Worm (Caenorhabditis elegans) whole organism, L1 larva: ENCODE data around the gene F22H10.6.

Experiments
- C34B4.2 ChIP-seq: sonication (generic microtip); optimal IDR thresholded peaks from 2 replicates; lab custom pipeline; 2017; ENCODE audit warnings: mild to moderate bottlenecking, missing genetic modification characterization, missing compliant biosample characterization
- ama-1 ChIP-seq: fragments of 150-350 bp; optimal IDR thresholded peaks from 2 replicates; lab custom pipeline; 2014
- ceh-63 ChIP-seq: fragments of 200-800 bp; sonication (Bioruptor generic); optimal IDR thresholded peaks from 2 replicates; lab custom pipeline; 2018; ENCODE audit warnings: mild to moderate bottlenecking, missing genetic modification characterization, missing compliant biosample characterization
- ceh-82 ChIP-seq, 3 experiments: fragments of 150-350 bp in 1 of 3; sonication (generic microtip) in 2 of 3; optimal IDR thresholded peaks; 2 replicates each; lab custom pipeline; 2014 to 2017; ENCODE audit warnings: missing biosample characterization in 3 of 3, missing genetic modification characterization in 3 of 3
- ceh-88 ChIP-seq: fragments of 200-800 bp; sonication (Bioruptor generic); IDR thresholded peaks from 2 replicates; pipeline ENCODE4 v1.3.6; 2022; ENCODE audit warnings: missing genetic modification characterization, missing compliant biosample characterization
- dsc-1 ChIP-seq: sonication (generic microtip); optimal IDR thresholded peaks from 2 replicates; lab custom pipeline; 2016; ENCODE audit warnings: mild to moderate bottlenecking, missing genetic modification characterization, missing compliant biosample characterization
- egl-13 ChIP-seq: sonication (generic microtip); optimal IDR thresholded peaks from 2 replicates; lab custom pipeline; 2016; ENCODE audit warnings: missing genotype, missing genetic modification reagents, missing genetic modification characterization, missing compliant biosample characterization
- egl-27 ChIP-seq, 2 experiments: fragments of 150-350 bp in 1 of 2; sonication (generic microtip); optimal IDR thresholded peaks; 3 replicates each; lab custom pipeline; 2017 to 2018; ENCODE audit warnings: missing biosample characterization in 2 of 2, missing genetic modification characterization in 2 of 2, missing genetic modification reagents in 2 of 2
- fkh-10 ChIP-seq: sonication (generic microtip); optimal IDR thresholded peaks from 2 replicates; lab custom pipeline; 2017; ENCODE audit warnings: missing biosample characterization, missing genetic modification reagents, missing genetic modification characterization
- fkh-4 ChIP-seq: sonication (generic microtip); optimal IDR thresholded peaks from 2 replicates; lab custom pipeline; 2016; ENCODE audit warnings: missing compliant biosample characterization, missing genetic modification characterization, borderline replicate concordance
- fkh-8 ChIP-seq: sonication (generic microtip); optimal IDR thresholded peaks from 2 replicates; lab custom pipeline; 2016; ENCODE audit warnings: mild to moderate bottlenecking, missing genetic modification characterization, missing compliant biosample characterization
- fos-1 ChIP-seq: fragments of 150-350 bp; optimal IDR thresholded peaks from 2 replicates; lab custom pipeline; 2014; ENCODE audit warnings: missing biosample characterization, missing genetic modification characterization
- grh-1 ChIP-seq: fragments of 200-800 bp; sonication (Bioruptor generic); IDR thresholded peaks from 2 replicates; pipeline ENCODE4 v1.3.6; 2022; ENCODE audit warnings: missing genetic modification reagents, missing genetic modification characterization, missing compliant biosample characterization
- hlh-17 ChIP-seq: fragments of 200-800 bp; sonication (Bioruptor generic); optimal IDR thresholded peaks from 2 replicates; lab custom pipeline; 2018; ENCODE audit warnings: missing genetic modification characterization, mild to moderate bottlenecking, missing compliant biosample characterization, moderate library complexity, borderline replicate concordance
- hlh-4 ChIP-seq: sonication (generic microtip); optimal IDR thresholded peaks from 2 replicates; lab custom pipeline; 2016; ENCODE audit warnings: mild to moderate bottlenecking, missing genetic modification characterization, missing compliant biosample characterization
- irx-1 ChIP-seq: sonication (generic microtip); optimal IDR thresholded peaks from 2 replicates; lab custom pipeline; 2016; ENCODE audit warnings: missing genetic modification characterization, missing compliant biosample characterization
- isw-1 ChIP-seq: fragments of 200-800 bp; sonication (Bioruptor generic); IDR thresholded peaks from 2 replicates; pipeline ENCODE4 v1.3.6; 2022; ENCODE audit warnings: missing genetic modification characterization, missing compliant biosample characterization
- jun-1 ChIP-seq: fragments of 150-350 bp; optimal IDR thresholded peaks from 2 replicates; lab custom pipeline; 2014; ENCODE audit warnings: missing biosample characterization, missing genetic modification reagents, missing genetic modification characterization
- lin-14 ChIP-seq: fragments of 200-800 bp; sonication (Bioruptor generic); optimal IDR thresholded peaks from 2 replicates; lab custom pipeline; 2018; ENCODE audit warnings: mild to moderate bottlenecking, missing genetic modification characterization, moderate library complexity, missing compliant biosample characterization
- lin-39 ChIP-seq: fragments of 150-350 bp; optimal IDR thresholded peaks from 2 replicates; lab custom pipeline; 2014; ENCODE audit warnings: missing biosample characterization, missing genetic modification reagents, missing genetic modification characterization
- lsy-2 ChIP-seq, 2 experiments: fragments of 150-350 bp; optimal IDR thresholded peaks; 2 replicates each; lab custom pipeline; 2014; ENCODE audit warnings: missing biosample characterization in 2 of 2, missing genetic modification characterization in 2 of 2
- mdl-1 ChIP-seq, 2 experiments: fragments of 150-350 bp; optimal IDR thresholded peaks; 2 replicates each; lab custom pipeline; 2014 to 2017; ENCODE audit warnings: missing biosample characterization in 2 of 2, missing genetic modification characterization in 2 of 2, inconsistent platforms in 1 of 2
- mef-2 ChIP-seq: fragments of 150-350 bp; optimal IDR thresholded peaks from 2 replicates; lab custom pipeline; 2014; ENCODE audit warnings: missing biosample characterization, missing genetic modification characterization
- nhr-11 ChIP-seq: fragments of 150-350 bp; optimal IDR thresholded peaks from 2 replicates; lab custom pipeline; 2014; ENCODE audit warnings: missing biosample characterization, missing genetic modification characterization
- nhr-12 ChIP-seq: sonication (generic microtip); optimal IDR thresholded peaks from 2 replicates; lab custom pipeline; 2017; ENCODE audit warnings: missing biosample characterization, missing genetic modification characterization
- nhr-19 ChIP-seq: fragments of 200-800 bp; sonication (Bioruptor generic); conservative IDR thresholded peaks from 2 replicates; pipeline ENCODE4 v1.3.6; 2022; ENCODE audit warnings: missing genetic modification characterization, missing compliant biosample characterization
- nhr-20 ChIP-seq: sonication (generic microtip); optimal IDR thresholded peaks from 2 replicates; lab custom pipeline; 2016; ENCODE audit warnings: mild to moderate bottlenecking, missing genetic modification characterization, missing compliant biosample characterization
- nhr-47 ChIP-seq: sonication (generic microtip); optimal IDR thresholded peaks from 2 replicates; lab custom pipeline; 2016; ENCODE audit warnings: mild to moderate bottlenecking, missing genetic modification characterization, moderate library complexity, missing compliant biosample characterization
- nhr-71 ChIP-seq: sonication (generic microtip); optimal IDR thresholded peaks from 2 replicates; lab custom pipeline; 2016; ENCODE audit warnings: mild to moderate bottlenecking, missing genetic modification characterization, moderate library complexity, missing compliant biosample characterization
- nhr-76 ChIP-seq: sonication (generic microtip); optimal IDR thresholded peaks from 2 replicates; lab custom pipeline; 2017; ENCODE audit warnings: missing biosample characterization, missing genetic modification characterization
- nhr-77 ChIP-seq: fragments of 150-350 bp; optimal IDR thresholded peaks from 2 replicates; lab custom pipeline; 2014; ENCODE audit warnings: missing biosample characterization, missing genetic modification characterization
- nhr-85 ChIP-seq: sonication (generic microtip); peaks from one replicate; lab custom pipeline; 2016; ENCODE audit warnings: missing genetic modification characterization, inconsistent platforms, missing compliant biosample characterization
- pqm-1 ChIP-seq: sonication (generic microtip); optimal IDR thresholded peaks from 3 replicates; lab custom pipeline; 2017; ENCODE audit warnings: missing biosample characterization, missing genetic modification characterization
- rnt-1 ChIP-seq: sonication (generic microtip); optimal IDR thresholded peaks from 2 replicates; lab custom pipeline; 2016; ENCODE audit warnings: mild to moderate bottlenecking, missing genetic modification characterization, moderate library complexity, missing compliant biosample characterization
- snu-23 ChIP-seq: sonication (generic microtip); optimal IDR thresholded peaks from 2 replicates; lab custom pipeline; 2016; ENCODE audit warnings: missing genetic modification characterization, missing compliant biosample characterization
- sptf-1 ChIP-seq: fragments of 150-350 bp; optimal IDR thresholded peaks from 2 replicates; lab custom pipeline; 2014; ENCODE audit warnings: missing biosample characterization, missing genetic modification characterization
- swsn-7 ChIP-seq: sonication (generic microtip); optimal IDR thresholded peaks from 2 replicates; lab custom pipeline; 2016; ENCODE audit warnings: missing genetic modification characterization, missing compliant biosample characterization
- tlp-1 ChIP-seq: fragments of 150-350 bp; optimal IDR thresholded peaks from 2 replicates; lab custom pipeline; 2014; ENCODE audit warnings: missing biosample characterization, missing genetic modification characterization
- unc-62 ChIP-seq: fragments of 150-350 bp; optimal IDR thresholded peaks from 2 replicates; lab custom pipeline; 2014; ENCODE audit warnings: missing biosample characterization, missing genetic modification reagents, missing genetic modification characterization
- unc-86 ChIP-seq: sonication (generic microtip); optimal IDR thresholded peaks from 2 replicates; lab custom pipeline; 2016; ENCODE audit warnings: missing genetic modification characterization, missing compliant biosample characterization
- vab-15 ChIP-seq: sonication (generic microtip); optimal IDR thresholded peaks from 2 replicates; lab custom pipeline; 2017; ENCODE audit warnings: missing genotype, mild to moderate bottlenecking, missing genetic modification characterization, missing compliant biosample characterization
- xbp-1 ChIP-seq: sonication (generic microtip); optimal IDR thresholded peaks from 2 replicates; lab custom pipeline; 2016; ENCODE audit warnings: missing genetic modification characterization, missing compliant biosample characterization
- zag-1 ChIP-seq: fragments of 150-350 bp; optimal IDR thresholded peaks from 2 replicates; lab custom pipeline; 2014; ENCODE audit warnings: missing biosample characterization, missing genetic modification characterization
- ztf-4 ChIP-seq: fragments of 150-350 bp; optimal IDR thresholded peaks from 2 replicates; lab custom pipeline; 2014; ENCODE audit warnings: missing biosample characterization, missing genetic modification characterization

Gene F22H10.6

ce11 chrX:16691045-16691444 lies at the start of gene F22H10.6:
Gene F22H10.6, minus strand, starts transcription at chrX:16691336.
- TF ChIP-seq xbp-1 (tag; lab: Kevin White, UChicago) (no peak), zag-1 (tag; lab: Kevin White, UChicago) (no peak), hlh-17 (no peak), nhr-19 (GFP tag; lab: Robert Waterston, UW) (no peak), nhr-76 (tag; lab: Kevin White, UChicago) (no peak), nhr-11 (tag; lab: Kevin White, UChicago) (no peak), nhr-77 (tag; lab: Kevin White, UChicago) (no peak), nhr-85 (no peak), egl-27 (tag; optimal IDR thresholded peaks at IDR 0.05; lab: Kevin White, UChicago) (no peak), ama-1 (lab: Kevin White, UChicago) (no peak), unc-62 (GFP tag; lab: Kevin White, UChicago) (no peak), irx-1 (tag; lab: Kevin White, UChicago) (no peak), jun-1 (tag; lab: Kevin White, UChicago) (no peak), sptf-1 (tag; lab: Kevin White, UChicago) (no peak), C34B4.2 (no peak), nhr-71 (tag; lab: Kevin White, UChicago) (no peak), snu-23 (GFP tag; lab: Kevin White, UChicago) (no peak), tlp-1 (tag; lab: Kevin White, UChicago) (no peak), lin-39 (tag; lab: Kevin White, UChicago) (no peak)

DNA sequence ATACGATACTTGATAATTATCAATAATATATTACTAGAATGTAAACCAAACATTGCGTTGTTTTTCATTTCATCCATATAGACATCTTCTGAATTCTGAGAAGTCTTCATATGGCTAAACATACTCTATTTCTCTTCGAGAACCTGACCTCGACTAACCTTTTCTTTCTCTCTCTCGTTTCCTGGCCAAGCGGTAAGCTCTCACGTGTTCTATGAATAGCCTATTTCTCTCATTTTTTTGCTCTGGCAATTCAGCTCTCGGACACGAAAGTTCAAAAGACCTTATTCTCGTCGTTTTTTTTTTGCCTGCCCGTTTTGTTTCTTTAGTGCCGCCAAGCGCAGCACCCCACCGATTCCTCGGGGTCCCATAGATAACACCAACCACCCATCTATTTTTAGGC lies 46.3 kb upstream of the F22H10.6 start:
- no peak for TF ChIP-seq xbp-1 (tag; lab: Kevin White, UChicago)
- TF ChIP-seq nhr-47 (tag; lab: Kevin White, UChicago) = peak; percentile 41
- peak; percentile 70 for TF ChIP-seq fkh-8 (tag; lab: Kevin White, UChicago)
- peak; percentile 23 for TF ChIP-seq swsn-7 (tag; lab: Kevin White, UChicago)
- TF ChIP-seq fkh-4 = no peak
- TF ChIP-seq egl-13 (tag; lab: Kevin White, UChicago) = peak; percentile 42
- TF ChIP-seq unc-86 (tag; lab: Kevin White, UChicago) = peak; percentile 66
- TF ChIP-seq ztf-4 (tag; lab: Kevin White, UChicago) = peak; percentile 6
- TF ChIP-seq lin-14 (GFP tag; lab: Kevin White, UChicago) = peak; percentile 73
- no peak for TF ChIP-seq isw-1 (GFP tag; lab: Robert Waterston, UW)
- peak; percentile 1 for TF ChIP-seq fkh-10
- TF ChIP-seq nhr-71 (tag; lab: Kevin White, UChicago) = peak; percentile 67
- no peak for TF ChIP-seq pqm-1
- peak; percentile 9 for TF ChIP-seq nhr-20 (tag; lab: Kevin White, UChicago)

- TF ChIP-seq irx-1 (tag; lab: Kevin White, UChicago) = no peak
- TF ChIP-seq snu-23 (GFP tag; lab: Kevin White, UChicago) = no peak
- TF ChIP-seq grh-1 = no peak
- peak; percentile 44 for TF ChIP-seq lin-14 (GFP tag; lab: Kevin White, UChicago)
- TF ChIP-seq mef-2 = peak; percentile 11
- peak; percentile 45 for TF ChIP-seq nhr-85
- TF ChIP-seq, all 84 proteins: peak for 3
Measured at ce11 chrX:16734970-16735369, 43.8 kb upstream of the F22H10.6 start.

ce11 chrX:16733411-16733810 lies 42.3 kb upstream of the F22H10.6 start:
- TF ChIP-seq nhr-77 (tag; lab: Kevin White, UChicago) (peak; percentile 17), lin-14 (GFP tag; lab: Kevin White, UChicago) (peak; percentile 45), vab-15 (tag; lab: Kevin White, UChicago) (no peak)

DNA sequence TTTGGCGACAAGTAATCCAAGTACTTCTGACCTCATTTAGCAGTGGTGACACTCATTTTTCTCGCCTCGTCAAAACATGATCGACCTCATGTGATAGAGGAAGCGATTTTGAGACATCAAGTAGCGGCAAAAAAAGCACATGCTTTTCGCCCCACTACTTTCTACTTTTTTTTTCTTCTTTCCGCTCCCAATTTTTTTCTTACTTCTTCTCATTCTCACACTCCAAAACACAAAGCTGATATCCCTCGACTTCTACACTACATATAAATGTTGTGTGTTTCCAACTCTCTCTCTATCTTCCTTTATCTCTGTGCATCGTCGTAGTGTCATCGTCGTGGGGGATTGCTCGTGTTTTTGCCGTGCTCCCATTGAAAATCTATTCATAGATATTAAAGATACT lies 41.1 kb upstream of the F22H10.6 start:
- TF ChIP-seq nhr-11 (tag; lab: Kevin White, UChicago) = peak; percentile 49
- TF ChIP-seq nhr-47 (tag; lab: Kevin White, UChicago) = peak; percentile 42
- peak in 1 of 3 experiments; percentile 11 for TF ChIP-seq ceh-82 (tag; optimal IDR thresholded peaks at IDR 0.05; lab: Kevin White, UChicago)
- no peak for TF ChIP-seq nhr-85
- TF ChIP-seq ceh-88 = no peak
- TF ChIP-seq nhr-20 (tag; lab: Kevin White, UChicago) = peak; percentile 54
- peak; percentile 49 for TF ChIP-seq snu-23 (GFP tag; lab: Kevin White, UChicago)
- TF ChIP-seq C34B4.2 = no peak
- peak; percentile 30 for TF ChIP-seq dsc-1 (tag; lab: Kevin White, UChicago)
- peak; percentile 83 for TF ChIP-seq nhr-71 (tag; lab: Kevin White, UChicago)
- peak; percentile 23 for TF ChIP-seq nhr-19 (GFP tag; lab: Robert Waterston, UW)
- no peak for TF ChIP-seq nhr-12 (tag; lab: Kevin White, UChicago)
- TF ChIP-seq lin-14 (GFP tag; lab: Kevin White, UChicago) = peak; percentile 84
- TF ChIP-seq fkh-8 (tag; lab: Kevin White, UChicago) = peak; percentile 62
- TF ChIP-seq ama-1 (lab: Kevin White, UChicago) = no peak
- no peak for TF ChIP-seq hlh-4
- TF ChIP-seq lsy-2 (tag; optimal IDR thresholded peaks at IDR 0.05; lab: Kevin White, UChicago) = peak; percentile 11 to 38
- TF ChIP-seq ceh-63 (GFP tag; lab: Kevin White, UChicago) = no peak
- TF ChIP-seq mdl-1 (tag; optimal IDR thresholded peaks at IDR 0.05; lab: Kevin White, UChicago) = peak in 1 of 2 experiments; percentile 34
- TF ChIP-seq fos-1 = no peak
- peak; percentile 35 for TF ChIP-seq rnt-1 (tag; lab: Kevin White, UChicago)
